Worm (Caenorhabditis elegans) whole organism, mixed stage, embryonic: ENCODE measurements around the gene F45B8.5.

ENCODE experiments used
- ces-1 ChIP-seq: fragments of 150-350 bp; optimal IDR thresholded peaks from 2 replicates; lab custom pipeline; 2014; ENCODE audit warnings: missing biosample characterization, missing genetic modification reagents, missing genetic modification characterization
- lin-13 ChIP-seq: fragments of 150-350 bp; optimal IDR thresholded peaks from 2 replicates; lab custom pipeline; 2014; ENCODE audit warnings: missing biosample characterization, missing genetic modification characterization
- snpc-4 ChIP-seq: fragments of 150-350 bp; optimal IDR thresholded peaks from 2 replicates; lab custom pipeline; 2014; ENCODE audit warnings: missing biosample characterization, missing genetic modification characterization

- TF ChIP-seq lin-13 (tag; lab: Kevin White, UChicago) = no peak
- TF ChIP-seq snpc-4 (tag; lab: Kevin White, UChicago) = no peak
- no peak for TF ChIP-seq ces-1 (GFP tag; lab: Kevin White, UChicago)
Measured at ce11 chrX:14965761-14966160, at the start of gene F45B8.5.
